Worm (Caenorhabditis elegans) whole organism, young adult: ENCODE results near the gene F28H6.4.

Experiments used
- C17E4.6 ChIP-seq: fragments of 200-800 bp; sonication (Bioruptor generic); IDR thresholded peaks from 2 replicates; pipeline ENCODE4 v1.3.6; 2022; ENCODE audit warnings: missing genetic modification reagents, missing genetic modification characterization, missing compliant biosample characterization
- F22D6.2 ChIP-seq: sonication (generic microtip); optimal IDR thresholded peaks from 2 replicates; lab custom pipeline; 2016; ENCODE audit warnings: mild to moderate bottlenecking, missing genetic modification characterization, missing compliant biosample characterization
- F37B4.10 ChIP-seq: fragments of 200-800 bp; sonication (Bioruptor generic); IDR thresholded peaks from 2 replicates; pipeline ENCODE4 v1.3.6; 2022; ENCODE audit warnings: missing genetic modification characterization, missing compliant biosample characterization
- F39B2.1 ChIP-seq: fragments of 200-800 bp; sonication (Bioruptor generic); IDR thresholded peaks from 2 replicates; pipeline ENCODE4 v1.3.6; 2022; ENCODE audit warnings: missing genetic modification reagents, missing genetic modification characterization, missing compliant biosample characterization
- F49E8.2 ChIP-seq: sonication (generic microtip); optimal IDR thresholded peaks from 3 replicates; lab custom pipeline; 2017; ENCODE audit warnings: missing genetic modification characterization, mild to moderate bottlenecking, missing compliant biosample characterization, antibody characterized with exemption, moderate library complexity; ENCODE audit not compliant: insufficient read depth
- F52B5.7 ChIP-seq: sonication (generic microtip); optimal IDR thresholded peaks from 2 replicates; lab custom pipeline; 2016; ENCODE audit warnings: mild to moderate bottlenecking, missing genetic modification characterization, missing compliant biosample characterization
- F55B11.4 ChIP-seq: sonication (generic microtip); optimal IDR thresholded peaks from 2 replicates; lab custom pipeline; 2016; ENCODE audit warnings: missing compliant biosample characterization, missing genetic modification characterization, borderline replicate concordance; ENCODE audit not compliant: insufficient read depth
- Y53F4B.3 ChIP-seq: fragments of 200-800 bp; sonication (Bioruptor generic); IDR thresholded peaks from 2 replicates; pipeline ENCODE4 v1.3.6; 2022; ENCODE audit warnings: missing genetic modification reagents, missing genetic modification characterization, missing compliant biosample characterization
- Y67H2A.10 ChIP-seq: fragments of 200-800 bp; sonication (Bioruptor generic); conservative IDR thresholded peaks from 2 replicates; pipeline ENCODE4 v1.3.6; 2022; ENCODE audit warnings: missing genetic modification reagents, missing genetic modification characterization, missing compliant biosample characterization
- aptf-2 ChIP-seq: fragments of 200-800 bp; sonication (Bioruptor generic); conservative IDR thresholded peaks from 2 replicates; pipeline ENCODE4 v1.3.6; 2022; ENCODE audit warnings: missing genetic modification reagents, missing genetic modification characterization, missing compliant biosample characterization
- aptf-3 ChIP-seq: fragments of 200-800 bp; sonication (Bioruptor generic); IDR thresholded peaks from 2 replicates; pipeline ENCODE4 v1.3.6; 2022; ENCODE audit warnings: missing genetic modification characterization, missing compliant biosample characterization
- atf-7 ChIP-seq: sonication (generic microtip); optimal IDR thresholded peaks from 2 replicates; lab custom pipeline; 2017; ENCODE audit warnings: mild to moderate bottlenecking, missing genetic modification characterization, missing compliant biosample characterization
- attf-6 ChIP-seq: fragments of 200-800 bp; sonication (Bioruptor generic); IDR thresholded peaks from 2 replicates; pipeline ENCODE4 v1.3.6; 2022; ENCODE audit warnings: missing genetic modification reagents, missing genetic modification characterization, missing compliant biosample characterization
- bed-1 ChIP-seq: fragments of 200-800 bp; sonication (Bioruptor generic); IDR thresholded peaks from 2 replicates; pipeline ENCODE4 v1.3.6; 2022; ENCODE audit warnings: missing genetic modification reagents, missing genetic modification characterization, missing compliant biosample characterization
- ccch-3 ChIP-seq: fragments of 200-800 bp; sonication (Bioruptor generic); optimal IDR thresholded peaks from 2 replicates; lab custom pipeline; 2018; ENCODE audit warnings: mild to moderate bottlenecking, missing genetic modification characterization, missing compliant biosample characterization
- cebp-1 ChIP-seq, 2 experiments: fragments of 200-800 bp in 1 of 2; sonication (Bioruptor generic) in 1 of 2; sonication (generic microtip) in 1 of 2; IDR thresholded peaks in 1 of 2; optimal IDR thresholded peaks in 1 of 2; 2 replicates each; pipeline versions ENCODE4 v1.3.6 to Lab custom; 2017 to 2022; ENCODE audit warnings: missing compliant biosample characterization in 2 of 2, missing genetic modification characterization in 2 of 2, mild to moderate bottlenecking in 1 of 2, missing genetic modification reagents in 1 of 2, moderate library complexity in 1 of 2
- ceh-100 ChIP-seq: fragments of 200-800 bp; sonication (Bioruptor generic); IDR thresholded peaks from 2 replicates; pipeline ENCODE4 v1.3.6; 2022; ENCODE audit warnings: missing genetic modification reagents, missing genetic modification characterization, missing compliant biosample characterization
- ceh-40 ChIP-seq: fragments of 200-800 bp; sonication (Bioruptor generic); IDR thresholded peaks from 2 replicates; pipeline ENCODE4 v1.3.6; 2022; ENCODE audit warnings: missing genetic modification characterization, missing compliant biosample characterization
- ceh-58 ChIP-seq: fragments of 200-800 bp; sonication (Bioruptor generic); IDR thresholded peaks from 2 replicates; pipeline ENCODE4 v1.3.6; 2022; ENCODE audit warnings: missing genetic modification characterization, missing compliant biosample characterization
- chd-7 ChIP-seq: sonication (generic microtip); optimal IDR thresholded peaks from 2 replicates; lab custom pipeline; 2016; ENCODE audit warnings: mild to moderate bottlenecking, missing genetic modification characterization, moderate library complexity, missing compliant biosample characterization
- dox-1 ChIP-seq: fragments of 200-800 bp; sonication (Bioruptor generic); IDR thresholded peaks from 2 replicates; pipeline ENCODE4 v1.3.6; 2022; ENCODE audit warnings: missing genetic modification reagents, missing genetic modification characterization, missing compliant biosample characterization
- dpff-1 ChIP-seq: sonication (generic microtip); optimal IDR thresholded peaks from 2 replicates; lab custom pipeline; 2017; ENCODE audit warnings: mild to moderate bottlenecking, missing genetic modification characterization, missing compliant biosample characterization
- egrh-3 ChIP-seq: fragments of 200-800 bp; sonication (Bioruptor generic); IDR thresholded peaks from 2 replicates; pipeline ENCODE4 v1.3.6; 2022; ENCODE audit warnings: missing genetic modification reagents, missing genetic modification characterization, missing compliant biosample characterization
- ekl-4 ChIP-seq: fragments of 200-800 bp; sonication (Bioruptor generic); IDR thresholded peaks from 2 replicates; pipeline ENCODE4 v1.3.6; 2022; ENCODE audit warnings: missing genetic modification reagents, missing genetic modification characterization, missing compliant biosample characterization
- ets-4 ChIP-seq: fragments of 200-800 bp; sonication (Bioruptor generic); optimal IDR thresholded peaks from 2 replicates; lab custom pipeline; 2018; ENCODE audit warnings: mild to moderate bottlenecking, missing genetic modification characterization, missing compliant biosample characterization
- hsf-1 ChIP-seq: fragments of 200-800 bp; sonication (Bioruptor generic); IDR thresholded peaks from 2 replicates; pipeline ENCODE4 v1.3.6; 2022; ENCODE audit warnings: missing genetic modification reagents, missing genetic modification characterization, missing compliant biosample characterization
- lin-26 ChIP-seq: fragments of 200-800 bp; sonication (Bioruptor generic); IDR thresholded peaks from 2 replicates; pipeline ENCODE4 v1.3.6; 2022; ENCODE audit warnings: missing genetic modification reagents, missing genetic modification characterization, missing compliant biosample characterization
- lsl-1 ChIP-seq: fragments of 200-800 bp; sonication (Bioruptor generic); optimal IDR thresholded peaks from 2 replicates; lab custom pipeline; 2018; ENCODE audit warnings: mild to moderate bottlenecking, missing genetic modification characterization, moderate library complexity, missing compliant biosample characterization
- madf-6 ChIP-seq: fragments of 200-800 bp; sonication (Bioruptor generic); IDR thresholded peaks from 2 replicates; pipeline ENCODE4 v1.3.6; 2022; ENCODE audit warnings: missing genetic modification reagents, missing genetic modification characterization, missing compliant biosample characterization
- madf-8 ChIP-seq: fragments of 200-800 bp; sonication (Bioruptor generic); conservative IDR thresholded peaks from 2 replicates; pipeline ENCODE4 v1.3.6; 2022; ENCODE audit warnings: missing genetic modification reagents, missing genetic modification characterization, missing compliant biosample characterization
- nfya-1 ChIP-seq: sonication (generic microtip); optimal IDR thresholded peaks from 2 replicates; lab custom pipeline; 2017; ENCODE audit warnings: antibody characterized with exemption, missing compliant biosample characterization, missing genetic modification characterization, borderline replicate concordance; ENCODE audit not compliant: insufficient read depth
- nfya-2 ChIP-seq: fragments of 200-800 bp; sonication (Bioruptor generic); IDR thresholded peaks from 2 replicates; pipeline ENCODE4 v1.3.6; 2022; ENCODE audit warnings: missing genetic modification reagents, missing genetic modification characterization, missing compliant biosample characterization
- nhr-179 ChIP-seq: sonication (generic microtip); optimal IDR thresholded peaks from 2 replicates; lab custom pipeline; 2016; ENCODE audit warnings: mild to moderate bottlenecking, missing genetic modification characterization, missing compliant biosample characterization
- nhr-80 ChIP-seq: sonication (generic microtip); optimal IDR thresholded peaks from 2 replicates; lab custom pipeline; 2016; ENCODE audit warnings: missing genetic modification characterization, missing compliant biosample characterization
- nhr-90 ChIP-seq: sonication (generic microtip); optimal IDR thresholded peaks from 2 replicates; lab custom pipeline; 2016; ENCODE audit warnings: missing genotype, mild to moderate bottlenecking, missing genetic modification characterization, missing compliant biosample characterization
- pbrm-1 ChIP-seq: fragments of 200-800 bp; sonication (Bioruptor generic); IDR thresholded peaks from 2 replicates; pipeline ENCODE4 v1.3.6; 2022; ENCODE audit warnings: missing genetic modification reagents, missing genetic modification characterization, missing compliant biosample characterization
- pha-4 ChIP-seq: fragments of 150-350 bp; sonication (generic microtip); optimal IDR thresholded peaks from 2 replicates; lab custom pipeline; 2014; ENCODE audit warnings: missing biosample characterization, missing genetic modification reagents, missing genetic modification characterization
- rcor-1 ChIP-seq: fragments of 200-800 bp; sonication (Bioruptor generic); IDR thresholded peaks from 2 replicates; pipeline ENCODE4 v1.3.6; 2022; ENCODE audit warnings: missing genetic modification reagents, missing genetic modification characterization, missing compliant biosample characterization
- rec-8 ChIP-seq, 2 experiments: sonication (generic microtip); optimal IDR thresholded peaks; 2 replicates each; lab custom pipeline; 2016; ENCODE audit warnings: mild to moderate bottlenecking in 2 of 2, missing genetic modification characterization in 2 of 2, missing genetic modification reagents in 2 of 2, missing genotype in 2 of 2, missing biosample characterization in 1 of 2, missing compliant biosample characterization in 1 of 2, moderate library complexity in 1 of 2
- sdz-38 ChIP-seq: sonication (generic microtip); optimal IDR thresholded peaks from 2 replicates; lab custom pipeline; 2016; ENCODE audit warnings: missing genotype, missing genetic modification characterization, missing compliant biosample characterization
- sea-2 ChIP-seq: fragments of 200-800 bp; sonication (Bioruptor generic); IDR thresholded peaks from 2 replicates; pipeline ENCODE4 v1.3.6; 2022; ENCODE audit warnings: missing genetic modification characterization, missing compliant biosample characterization
- snpc-1.3 ChIP-seq: sonication (generic microtip); optimal IDR thresholded peaks from 2 replicates; lab custom pipeline; 2017; ENCODE audit warnings: missing genetic modification characterization, mild to moderate bottlenecking, missing compliant biosample characterization, antibody characterized with exemption, moderate library complexity, missing genotype, missing genetic modification reagents; ENCODE audit not compliant: insufficient read depth
- tbx-9 ChIP-seq: sonication (generic microtip); optimal IDR thresholded peaks from 2 replicates; lab custom pipeline; 2016; ENCODE audit warnings: borderline replicate concordance, missing genetic modification characterization, inconsistent platforms, missing compliant biosample characterization
- unc-62 ChIP-seq: fragments of 150-350 bp; optimal IDR thresholded peaks from 2 replicates; lab custom pipeline; 2014; ENCODE audit warnings: missing biosample characterization, missing genetic modification reagents, missing genetic modification characterization
- xnd-1 ChIP-seq: sonication (generic microtip); optimal IDR thresholded peaks from 2 replicates; lab custom pipeline; 2016; ENCODE audit warnings: missing genotype, missing genetic modification reagents, missing genetic modification characterization, missing compliant biosample characterization
- zfh-2 ChIP-seq: fragments of 200-800 bp; sonication (Bioruptor generic); conservative IDR thresholded peaks from 2 replicates; pipeline ENCODE4 v1.3.6; 2022; ENCODE audit warnings: missing genetic modification reagents, missing genetic modification characterization, missing compliant biosample characterization
- ztf-3 ChIP-seq: fragments of 200-800 bp; sonication (Bioruptor generic); optimal IDR thresholded peaks from 2 replicates; lab custom pipeline; 2018; ENCODE audit warnings: mild to moderate bottlenecking, missing genetic modification characterization, missing compliant biosample characterization

Gene F28H6.4

DNA sequence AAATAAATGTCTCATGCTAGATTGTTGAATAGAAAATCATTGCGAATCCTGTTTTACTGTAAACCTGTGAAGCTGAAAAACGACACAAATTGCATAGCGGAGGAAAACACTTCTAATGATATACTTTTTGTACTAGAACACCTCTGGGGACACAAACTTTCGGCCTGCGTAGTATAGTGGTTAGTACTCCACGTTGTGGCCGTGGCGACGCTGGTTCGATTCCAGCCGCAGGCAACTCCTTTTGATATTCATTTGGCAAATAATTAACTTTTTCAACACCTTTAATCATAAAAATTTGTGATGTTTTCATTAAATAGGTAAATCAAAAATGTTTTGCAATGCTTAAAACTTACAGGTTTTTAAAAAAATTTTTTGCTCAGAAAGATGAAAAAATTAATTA, 7.2 kb downstream of the F28H6.4 start (continued):
- TF ChIP-seq tbx-9 (tag; lab: Kevin White, UChicago) (no peak), ccch-3 (no peak), lsl-1 (GFP tag; lab: Kevin White, UChicago) (no peak), nfya-1 (no peak), dox-1 (peak; percentile 62), F22D6.2 (tag; lab: Kevin White, UChicago) (no peak), attf-6 (0 out of 2 replicates have a peak, but pooled peaks have one; percentile 50), lin-26 (GFP tag; lab: Robert Waterston, UW) (peak; percentile 81), rcor-1 (GFP tag; lab: Robert Waterston, UW) (peak; percentile 22; the same call in 1 of the 2 replicates), unc-62 (GFP tag; lab: Kevin White, UChicago) (no peak), pbrm-1 (peak; percentile 83), dpff-1 (tag; lab: Kevin White, UChicago) (no peak), zfh-2 (no peak), ceh-100 (GFP tag; lab: Robert Waterston, UW) (no peak), Y67H2A.10 (no peak), aptf-2 (GFP tag; lab: Robert Waterston, UW) (no peak), aptf-3 (0 out of 2 replicates have a peak, but pooled peaks have one; percentile 30), xnd-1 (tag; lab: Kevin White, UChicago) (no peak), C17E4.6 (GFP tag; lab: Robert Waterston, UW) (no peak), bed-1 (GFP tag; lab: Robert Waterston, UW) (no peak), ceh-58 (GFP tag; lab: Robert Waterston, UW) (no peak), F55B11.4 (tag; lab: Kevin White, UChicago) (no peak), nhr-80 (tag; lab: Kevin White, UChicago) (no peak), ceh-40 (GFP tag; lab: Robert Waterston, UW) (no peak), madf-8 (GFP tag; lab: Robert Waterston, UW) (no peak), chd-7 (tag; lab: Kevin White, UChicago) (no peak), F52B5.7 (no peak), ztf-3 (GFP tag; lab: Kevin White, UChicago) (no peak), ekl-4 (GFP tag; lab: Robert Waterston, UW) (no peak), F39B2.1 (GFP tag; lab: Robert Waterston, UW) (no peak), nfya-2 (GFP tag; lab: Robert Waterston, UW) (no peak), ets-4 (no peak), hsf-1 (GFP tag; lab: Robert Waterston, UW) (no peak), F49E8.2 (tag; lab: Kevin White, UChicago) (no peak), sea-2 (no peak), madf-6 (GFP tag; lab: Robert Waterston, UW) (0 out of 2 replicates have a peak, but pooled peaks have one; percentile 39), sdz-38 (tag; lab: Kevin White, UChicago) (no peak), pha-4 (tag; lab: Kevin White, UChicago) (no peak), nhr-90 (tag; lab: Kevin White, UChicago) (no peak), snpc-1.3 (tag; lab: Kevin White, UChicago) (no peak), F37B4.10 (GFP tag; lab: Robert Waterston, UW) (no peak), atf-7 (no peak), egrh-3 (GFP tag; lab: Robert Waterston, UW) (no peak), nhr-179 (tag; lab: Kevin White, UChicago) (no peak), cebp-1 (GFP tag; IDR thresholded peaks at IDR 0.05; lab: Robert Waterston, UW) (no peak), cebp-1 (tag; optimal IDR thresholded peaks at IDR 0.05; lab: Kevin White, UChicago) (no peak), rec-8 (tag; optimal IDR thresholded peaks at IDR 0.05; lab: Kevin White, UChicago) (peak in 1 of 2 experiments; percentile 0), Y53F4B.3 (peak; percentile 44; the same call in 1 of the 2 replicates)
